Worm (Caenorhabditis elegans): Measurements from ENCODE around the gene K08H2.3.

DNA sequence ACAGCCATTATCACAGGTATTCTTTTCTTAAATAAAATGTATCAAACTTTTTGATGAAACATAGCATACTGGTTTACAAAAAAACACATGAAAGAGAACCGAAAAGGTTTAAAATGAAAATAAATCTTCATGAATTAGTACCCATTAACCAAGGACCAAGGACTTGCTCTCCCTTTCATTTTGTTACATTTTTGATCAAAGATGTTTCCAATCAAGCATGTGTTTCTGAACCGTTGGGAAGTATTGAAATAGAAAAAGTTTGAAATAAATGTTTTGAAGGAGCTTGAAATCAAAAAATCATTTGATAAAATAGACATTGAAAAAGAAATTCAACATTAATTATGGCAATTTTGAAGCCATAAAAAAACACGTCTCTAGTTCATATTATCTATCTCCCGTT, 24.7 kb upstream of the K08H2.3 start:
- no peak for TF ChIP-seq T22C8.4 (GFP tag; IDR thresholded peaks at IDR 0.05)
- no peak for TF ChIP-seq cog-1 (tag; optimal IDR thresholded peaks at IDR 0.05)
